Worm (Caenorhabditis elegans) whole organism, mixed stage, embryonic: ENCODE data around the gene plp-2.
"Not testable (repeated sequence)": the region's sequence is repeated elsewhere in the genome, so short reads cannot be mapped to it uniquely, and the experiment has no call there.

Experiments used
- mep-1 ChIP-seq: fragments of 150-350 bp; optimal IDR thresholded peaks from 2 replicates; lab custom pipeline; 2017; ENCODE audit warnings: missing biosample characterization, missing genetic modification reagents, missing genetic modification characterization, inconsistent platforms
- mls-2 ChIP-seq: sonication (generic microtip); optimal IDR thresholded peaks from 2 replicates; lab custom pipeline; 2016; ENCODE audit warnings: mild to moderate bottlenecking, missing genetic modification characterization, moderate library complexity, missing compliant biosample characterization
- nhr-28 ChIP-seq: fragments of 150-350 bp; optimal IDR thresholded peaks from 2 replicates; lab custom pipeline; 2014; ENCODE audit warnings: missing biosample characterization, missing genetic modification characterization
- nhr-76 ChIP-seq: sonication (generic microtip); optimal IDR thresholded peaks from 2 replicates; lab custom pipeline; 2017; ENCODE audit warnings: missing biosample characterization, missing genetic modification characterization
- sptf-1 ChIP-seq: sonication (generic microtip); optimal IDR thresholded peaks from 2 replicates; lab custom pipeline; 2017; ENCODE audit warnings: mild to moderate bottlenecking, missing genetic modification characterization, moderate library complexity, missing compliant biosample characterization
- unc-39 ChIP-seq: fragments of 150-350 bp; optimal IDR thresholded peaks from 2 replicates; lab custom pipeline; 2014; ENCODE audit warnings: missing biosample characterization, missing genetic modification characterization

DNA sequence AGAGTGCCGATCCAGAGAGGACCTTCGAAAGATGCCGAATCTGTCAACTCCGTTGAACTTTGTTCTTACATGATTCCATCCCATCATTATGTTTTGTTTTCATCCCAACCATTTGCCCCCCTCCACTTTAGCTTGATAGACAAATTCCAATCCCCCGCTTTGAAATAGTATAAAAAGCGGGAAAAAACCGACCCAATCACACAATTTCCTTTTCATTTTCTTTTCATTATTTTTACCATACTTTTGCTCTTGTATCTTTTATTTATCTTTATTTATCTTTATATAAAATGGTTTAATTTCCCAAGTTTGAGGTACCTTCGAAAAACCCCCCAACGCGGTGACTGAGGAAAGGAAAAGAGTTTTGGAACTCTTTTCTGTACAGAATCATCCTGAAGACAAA lies 16.1 kb downstream of the plp-2 start, which contains the start of gene F20D1.22:
- not testable (repeated sequence) for TF ChIP-seq nhr-76; nhr-28; sptf-1 (tag; lab: Kevin White, UChicago); mep-1 (tag; lab: Kevin White, UChicago); mls-2; unc-39 (tag; lab: Kevin White, UChicago)
